Fruit fly (Drosophila melanogaster): Measurements from ENCODE around the gene Strump.
A peak's percentile ranks its signal among the peaks of the same experiment; 100 is the strongest.

The Strump gene

DNA sequence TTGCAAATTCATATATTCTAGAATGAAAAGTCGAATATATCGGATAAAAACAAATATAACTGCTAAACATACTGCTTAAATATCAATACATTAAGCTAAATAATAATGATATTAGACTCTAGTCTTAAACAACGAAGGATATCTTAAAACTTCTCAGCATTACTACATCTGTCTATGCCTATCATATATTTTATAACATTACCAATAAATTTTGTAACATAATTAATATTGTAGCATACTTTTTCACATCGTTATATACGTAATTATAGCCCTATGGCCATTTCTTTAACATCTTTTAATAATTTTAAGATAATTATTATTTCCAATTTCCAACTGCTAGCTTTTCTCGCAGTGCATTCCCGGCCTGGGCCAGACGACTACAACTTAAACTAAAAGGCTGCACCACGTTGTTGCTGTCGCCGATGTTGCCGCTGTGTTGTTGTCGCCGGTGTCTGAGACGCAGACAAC lies 51.0 kb downstream of the Strump start (continued):
- TF ChIP-seq Sox100B (GFP tag; optimal IDR thresholded peaks at IDR 0.05), result peak; percentile 59
- TF ChIP-seq sqz (GFP tag; optimal IDR thresholded peaks at IDR 0.05), result no peak
- TF ChIP-seq sna (GFP tag; IDR thresholded peaks at IDR 0.05; ENCODE audit: partially characterized antibody), result no peak
- no peak for TF ChIP-seq Opbp (GFP tag; IDR thresholded peaks at IDR 0.05; ENCODE audit: partially characterized antibody)
- TF ChIP-seq Vsx1 (GFP tag; optimal IDR thresholded peaks at IDR 0.05), result no peak
- no peak for TF ChIP-seq CG4404 (GFP tag; IDR thresholded peaks at IDR 0.05)
- TF ChIP-seq ro (GFP tag; IDR thresholded peaks at IDR 0.05), result no peak
- no peak for TF ChIP-seq sisA (GFP tag; IDR thresholded peaks at IDR 0.05)
- TF ChIP-seq CG4854 (GFP tag; optimal IDR thresholded peaks at IDR 0.05), result no peak
- no peak for TF ChIP-seq H15 (GFP tag; IDR thresholded peaks at IDR 0.05)
- TF ChIP-seq Lim3 (GFP tag; IDR thresholded peaks at IDR 0.05), result no peak
- TF ChIP-seq D (optimal IDR thresholded peaks at IDR 0.05), result no peak
- TF ChIP-seq D (GFP tag; optimal IDR thresholded peaks at IDR 0.05), result peak; percentile 31
- no peak for TF ChIP-seq NfI (GFP tag; optimal IDR thresholded peaks at IDR 0.05)
- TF ChIP-seq CG12155 (GFP tag; optimal IDR thresholded peaks at IDR 0.05), result no peak
- TF ChIP-seq CG3847 (GFP tag; IDR thresholded peaks at IDR 0.05), result no peak
- TF ChIP-seq sc (optimal IDR thresholded peaks at IDR 0.05), result no peak
- peak; percentile 33 for TF ChIP-seq sc (GFP tag; optimal IDR thresholded peaks at IDR 0.05)
- TF ChIP-seq CG14860 (GFP tag; IDR thresholded peaks at IDR 0.05; ENCODE audit: partially characterized antibody), result no peak
- TF ChIP-seq CG9215 (GFP tag; IDR thresholded peaks at IDR 0.05), result no peak
- peak in 1 of 2 experiments; percentile 3 for TF ChIP-seq Eip74EF (GFP tag; optimal IDR thresholded peaks at IDR 0.05)
- TF ChIP-seq ttk (GFP tag; IDR thresholded peaks at IDR 0.05), result no peak
- TF ChIP-seq CG17802 (tag; optimal IDR thresholded peaks at IDR 0.05), result no peak
- no peak for TF ChIP-seq CG5953 (GFP tag; IDR thresholded peaks at IDR 0.05)
- TF ChIP-seq danr (GFP tag; IDR thresholded peaks at IDR 0.05), result no peak
- TF ChIP-seq Hmr (GFP tag; optimal IDR thresholded peaks at IDR 0.05), result peak; percentile 47
- TF ChIP-seq btn (GFP tag; optimal IDR thresholded peaks at IDR 0.05), result no peak
- TF ChIP-seq HmgZ (tag; optimal IDR thresholded peaks at IDR 0.05), result no peak
- TF ChIP-seq fd64A (GFP tag; optimal IDR thresholded peaks at IDR 0.05), result no peak
- TF ChIP-seq gem (tag; optimal IDR thresholded peaks at IDR 0.05), result peak; percentile 67
- TF ChIP-seq Bdp1 (GFP tag; optimal IDR thresholded peaks at IDR 0.05), result no peak
- no peak for TF ChIP-seq cas (GFP tag; IDR thresholded peaks at IDR 0.05)
- no peak for TF ChIP-seq z (GFP tag; IDR thresholded peaks at IDR 0.05)
- no peak for TF ChIP-seq CHES-1-like (GFP tag; optimal IDR thresholded peaks at IDR 0.05)
- no peak for TF ChIP-seq Dek (tag; optimal IDR thresholded peaks at IDR 0.05)
- TF ChIP-seq zen (tag; optimal IDR thresholded peaks at IDR 0.05), result no peak
- no peak for TF ChIP-seq vfl (GFP tag; optimal IDR thresholded peaks at IDR 0.05)
- TF ChIP-seq Hey (tag; optimal IDR thresholded peaks at IDR 0.05), result no peak
- TF ChIP-seq lab (GFP tag; optimal IDR thresholded peaks at IDR 0.05), result peak; percentile 11
- no peak for TF ChIP-seq nau (GFP tag; optimal IDR thresholded peaks at IDR 0.05)
- no peak for TF ChIP-seq CG13624 (GFP tag; optimal IDR thresholded peaks at IDR 0.05)
- TF ChIP-seq CTCF (GFP tag; optimal IDR thresholded peaks at IDR 0.05), result no peak
- no peak for TF ChIP-seq CG5245 (GFP tag; optimal IDR thresholded peaks at IDR 0.05)
- no peak for TF ChIP-seq Usf (GFP tag; optimal IDR thresholded peaks at IDR 0.05)
- no peak for TF ChIP-seq Bgb (GFP tag; IDR thresholded peaks at IDR 0.05; ENCODE audit: partially characterized antibody)
- TF ChIP-seq cad (GFP tag; optimal IDR thresholded peaks at IDR 0.05), result no peak
- no peak for TF ChIP-seq Rx (GFP tag; IDR thresholded peaks at IDR 0.05)
- no peak for TF ChIP-seq Hr39 (optimal IDR thresholded peaks at IDR 0.05)
- no peak for TF ChIP-seq CG15514 (GFP tag; optimal IDR thresholded peaks at IDR 0.05)
- TF ChIP-seq hth (optimal IDR thresholded peaks at IDR 0.05), result no peak
- TF ChIP-seq Dbx (GFP tag; IDR thresholded peaks at IDR 0.05), result no peak
- TF ChIP-seq BtbVII (GFP tag; optimal IDR thresholded peaks at IDR 0.05), result no peak
- no peak for TF ChIP-seq Bteb2 (GFP tag; optimal IDR thresholded peaks at IDR 0.05)
- TF ChIP-seq Atf-2 (GFP tag; optimal IDR thresholded peaks at IDR 0.05), result no peak
